Worm (Caenorhabditis elegans) whole organism, midembryonic: ENCODE measurements around the gene dsb-3.

ENCODE experiments used
- T22C8.4 ChIP-seq: fragments of 200-800 bp; sonication (Bioruptor generic); IDR thresholded peaks from 2 replicates; pipeline ENCODE4 v1.3.6; 2022; ENCODE audit warnings: missing genetic modification characterization, missing compliant biosample characterization
- cog-1 ChIP-seq: sonication (generic microtip); optimal IDR thresholded peaks from 2 replicates; lab custom pipeline; 2016; ENCODE audit warnings: missing genetic modification characterization, missing compliant biosample characterization
- flt-1 ChIP-seq: fragments of 200-800 bp; sonication (Bioruptor generic); IDR thresholded peaks from 2 replicates; pipeline ENCODE4 v1.3.6; 2022; ENCODE audit warnings: missing genetic modification characterization, missing compliant biosample characterization
- klf-2 ChIP-seq: fragments of 200-800 bp; sonication (Bioruptor generic); conservative IDR thresholded peaks from 2 replicates; pipeline ENCODE4 v1.3.6; 2022; ENCODE audit warnings: missing genetic modification reagents, missing genetic modification characterization, missing compliant biosample characterization
- med-1 ChIP-seq: sonication (generic microtip); optimal IDR thresholded peaks from 2 replicates; lab custom pipeline; 2017; ENCODE audit warnings: missing genetic modification characterization, mild to moderate bottlenecking, missing compliant biosample characterization, antibody characterized with exemption, missing genetic modification reagents; ENCODE audit not compliant: insufficient read depth
- ref-1 ChIP-seq: fragments of 200-800 bp; sonication (Bioruptor generic); conservative IDR thresholded peaks from 2 replicates; pipeline ENCODE4 v1.3.6; 2022; ENCODE audit warnings: missing genetic modification reagents, missing genetic modification characterization, missing compliant biosample characterization
- tab-1 ChIP-seq: fragments of 200-800 bp; sonication (Bioruptor generic); IDR thresholded peaks from 2 replicates; pipeline ENCODE4 v1.3.6; 2022; ENCODE audit warnings: missing genetic modification characterization, missing compliant biosample characterization
- ztf-23 ChIP-seq: fragments of 200-800 bp; sonication (Bioruptor generic); IDR thresholded peaks from 2 replicates; pipeline ENCODE4 v1.3.6; 2022; ENCODE audit warnings: missing genetic modification reagents, missing genetic modification characterization, missing compliant biosample characterization
- ztf-29 ChIP-seq: fragments of 200-800 bp; sonication (Bioruptor generic); IDR thresholded peaks from 2 replicates; pipeline ENCODE4 v1.3.6; 2022; ENCODE audit warnings: missing genetic modification reagents, missing genetic modification characterization, missing compliant biosample characterization

The dsb-3 gene

ce11 chrIV:7770162-7770561 is 10.7 kb upstream of the dsb-3 start, which contains the start of gene rdl-1:
Gene rdl-1, minus strand, starts transcription at chrIV:7770262.
- TF ChIP-seq T22C8.4 (GFP tag; lab: Robert Waterston, UW): no peak
- no peak for TF ChIP-seq ztf-23 (GFP tag; lab: Robert Waterston, UW)
- TF ChIP-seq ref-1 (GFP tag; lab: Robert Waterston, UW): no peak
- TF ChIP-seq cog-1 (tag; lab: Kevin White, UChicago): no peak
- TF ChIP-seq flt-1 (GFP tag; lab: Robert Waterston, UW): no peak
- no peak for TF ChIP-seq med-1
- no peak for TF ChIP-seq tab-1 (GFP tag; lab: Robert Waterston, UW)

ce11 chrIV:7764319-7764718 is 4.9 kb upstream of the dsb-3 start:
- no peak for TF ChIP-seq med-1
- no peak for TF ChIP-seq ztf-29 (GFP tag; lab: Robert Waterston, UW)
- TF ChIP-seq ztf-23 (GFP tag; lab: Robert Waterston, UW): no peak

DNA sequence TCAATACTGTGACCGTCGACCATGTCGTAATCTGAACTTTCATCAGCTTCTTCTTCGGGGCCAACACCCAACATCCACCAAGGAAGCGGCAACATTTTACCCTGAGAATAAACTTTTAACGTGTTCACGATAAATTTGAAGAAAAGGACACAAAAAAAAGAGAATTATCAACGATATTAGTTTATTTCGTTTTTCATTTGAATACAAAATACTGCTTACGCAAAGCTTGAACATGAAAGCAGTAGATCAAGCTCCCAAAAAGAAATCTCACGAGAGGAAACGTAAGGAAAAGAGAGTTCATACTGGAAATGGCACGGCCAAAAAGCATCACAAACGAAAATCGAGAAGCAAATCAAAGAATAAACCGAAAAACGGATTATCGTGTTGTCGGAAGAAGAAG is 4.3 kb upstream of the dsb-3 start, which contains the start of the genes C46A5.6 and C46A5.1:
TSS of gene C46A5.6 (minus strand) at position 101 of the 400 bp plus-strand sequence.
TSS of gene C46A5.1 (plus strand) at position 184 of the 400 bp plus-strand sequence.
- no peak for TF ChIP-seq ztf-29 (GFP tag; lab: Robert Waterston, UW)
- no peak for TF ChIP-seq med-1
- TF ChIP-seq tab-1 (GFP tag; lab: Robert Waterston, UW): no peak
- TF ChIP-seq ref-1 (GFP tag; lab: Robert Waterston, UW): no peak
- TF ChIP-seq klf-2 (GFP tag; lab: Robert Waterston, UW): no peak
- no peak for TF ChIP-seq T22C8.4 (GFP tag; lab: Robert Waterston, UW)
- no peak for TF ChIP-seq cog-1 (tag; lab: Kevin White, UChicago)
- no peak for TF ChIP-seq ztf-23 (GFP tag; lab: Robert Waterston, UW)
- TF ChIP-seq flt-1 (GFP tag; lab: Robert Waterston, UW): no peak

- no peak for TF ChIP-seq ztf-29 (GFP tag; lab: Robert Waterston, UW)
- TF ChIP-seq ztf-23 (GFP tag; lab: Robert Waterston, UW): no peak
- no peak for TF ChIP-seq med-1
- TF ChIP-seq tab-1 (GFP tag; lab: Robert Waterston, UW): no peak
- no peak for TF ChIP-seq T22C8.4 (GFP tag; lab: Robert Waterston, UW)
- TF ChIP-seq cog-1 (tag; lab: Kevin White, UChicago): no peak
- no peak for TF ChIP-seq ref-1 (GFP tag; lab: Robert Waterston, UW)
- TF ChIP-seq flt-1 (GFP tag; lab: Robert Waterston, UW): no peak
- TF ChIP-seq klf-2 (GFP tag; lab: Robert Waterston, UW): no peak
These were observed 690 bp upstream of the dsb-3 start, which contains the start of gene del-7 for ce11 chrIV:7760117-7760516. Gene del-7, plus strand, starts transcription at chrIV:7760417.

ce11 chrIV:7757245-7757644 is 2.2 kb downstream of the dsb-3 start, which contains the start of gene C46A5.4:
Gene C46A5.4, minus strand, starts transcription at chrIV:7757345.
- TF ChIP-seq med-1: no peak
- TF ChIP-seq tab-1 (GFP tag; lab: Robert Waterston, UW): no peak
- no peak for TF ChIP-seq ztf-29 (GFP tag; lab: Robert Waterston, UW)
- no peak for TF ChIP-seq ref-1 (GFP tag; lab: Robert Waterston, UW)
- no peak for TF ChIP-seq klf-2 (GFP tag; lab: Robert Waterston, UW)
- TF ChIP-seq cog-1 (tag; lab: Kevin White, UChicago): no peak
- no peak for TF ChIP-seq T22C8.4 (GFP tag; lab: Robert Waterston, UW)
- TF ChIP-seq ztf-23 (GFP tag; lab: Robert Waterston, UW): no peak
- TF ChIP-seq flt-1 (GFP tag; lab: Robert Waterston, UW): no peak

ce11 chrIV:7754114-7754513 is 5.3 kb downstream of the dsb-3 start:
- TF ChIP-seq ztf-29 (GFP tag; lab: Robert Waterston, UW) (no peak), ref-1 (GFP tag; lab: Robert Waterston, UW) (no peak), ztf-23 (GFP tag; lab: Robert Waterston, UW) (no peak), T22C8.4 (GFP tag; lab: Robert Waterston, UW) (no peak), klf-2 (GFP tag; lab: Robert Waterston, UW) (no peak), med-1 (no peak), tab-1 (GFP tag; lab: Robert Waterston, UW) (no peak), flt-1 (GFP tag; lab: Robert Waterston, UW) (no peak), cog-1 (tag; lab: Kevin White, UChicago) (no peak)

ce11 chrIV:7753108-7753507 is 6.3 kb downstream of the dsb-3 start, which contains the start of gene col-14:
Gene col-14, plus strand, starts transcription at chrIV:7753408.
- TF ChIP-seq tab-1 (GFP tag; lab: Robert Waterston, UW) (no peak), ref-1 (GFP tag; lab: Robert Waterston, UW) (no peak), med-1 (no peak), klf-2 (GFP tag; lab: Robert Waterston, UW) (no peak), ztf-23 (GFP tag; lab: Robert Waterston, UW) (no peak), T22C8.4 (GFP tag; lab: Robert Waterston, UW) (no peak), flt-1 (GFP tag; lab: Robert Waterston, UW) (no peak)

- TF ChIP-seq klf-2 (GFP tag; lab: Robert Waterston, UW) (no peak), ztf-29 (GFP tag; lab: Robert Waterston, UW) (no peak), tab-1 (GFP tag; lab: Robert Waterston, UW) (no peak), cog-1 (tag; lab: Kevin White, UChicago) (no peak), flt-1 (GFP tag; lab: Robert Waterston, UW) (no peak), med-1 (no peak), T22C8.4 (GFP tag; lab: Robert Waterston, UW) (no peak), ztf-23 (GFP tag; lab: Robert Waterston, UW) (no peak), ref-1 (GFP tag; lab: Robert Waterston, UW) (no peak)
These were observed 11.6 kb downstream of the dsb-3 start, which contains the start of gene klo-1 for ce11 chrIV:7747838-7748237. Gene klo-1, minus strand, starts transcription at chrIV:7748225.

DNA sequence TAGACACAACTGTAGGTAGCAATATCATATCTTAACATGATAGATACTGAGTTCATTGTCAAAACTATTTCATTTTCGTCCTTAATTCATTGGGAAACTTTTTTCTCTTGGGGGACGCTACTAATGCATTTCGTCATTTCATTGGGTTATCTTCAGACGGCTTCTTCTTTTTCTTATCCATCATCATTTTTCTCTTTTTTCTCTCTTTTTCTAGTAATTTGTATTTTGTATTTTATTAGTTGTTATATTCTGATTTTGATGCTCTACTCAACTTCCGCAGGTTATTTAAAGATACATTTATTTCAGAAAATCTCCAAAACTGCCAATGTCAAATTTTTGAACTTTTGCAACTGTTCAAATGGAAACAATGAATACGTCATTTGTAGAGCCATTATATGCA is 15.9 kb downstream of the dsb-3 start, which contains the start of gene npr-35:
TSS of gene npr-35 (plus strand) at position 301 of the 400 bp plus-strand sequence.
- TF ChIP-seq tab-1 (GFP tag; lab: Robert Waterston, UW): no peak
- no peak for TF ChIP-seq klf-2 (GFP tag; lab: Robert Waterston, UW)
- TF ChIP-seq ztf-29 (GFP tag; lab: Robert Waterston, UW): no peak
- no peak for TF ChIP-seq T22C8.4 (GFP tag; lab: Robert Waterston, UW)
- no peak for TF ChIP-seq ztf-23 (GFP tag; lab: Robert Waterston, UW)
- no peak for TF ChIP-seq flt-1 (GFP tag; lab: Robert Waterston, UW)
- TF ChIP-seq ref-1 (GFP tag; lab: Robert Waterston, UW): no peak
- TF ChIP-seq med-1: no peak
- no peak for TF ChIP-seq cog-1 (tag; lab: Kevin White, UChicago)
